Worm (Caenorhabditis elegans) whole organism, L1 larva: ENCODE data around the gene C48D5.3.

Source experiments
- C04F5.9 ChIP-seq: sonication (generic microtip); optimal IDR thresholded peaks from 2 replicates; lab custom pipeline; 2016; ENCODE audit warnings: missing genetic modification characterization, missing compliant biosample characterization
- ceh-8 ChIP-seq: fragments of 200-800 bp; sonication (Bioruptor generic); optimal IDR thresholded peaks from 2 replicates; lab custom pipeline; 2018; ENCODE audit warnings: mild to moderate bottlenecking, missing genetic modification characterization, moderate library complexity, missing compliant biosample characterization
- dpl-1 ChIP-seq, 3 experiments: fragments of 150-350 bp in 2 of 3; sonication (generic microtip) in 1 of 3; optimal IDR thresholded peaks; 2 replicates each; lab custom pipeline; 2014 to 2017; ENCODE audit warnings: missing biosample characterization in 3 of 3, missing genetic modification characterization in 3 of 3, missing genetic modification reagents in 3 of 3
- egl-13 ChIP-seq: sonication (generic microtip); optimal IDR thresholded peaks from 2 replicates; lab custom pipeline; 2016; ENCODE audit warnings: missing genotype, missing genetic modification reagents, missing genetic modification characterization, missing compliant biosample characterization
- egl-27 ChIP-seq, 2 experiments: fragments of 150-350 bp in 1 of 2; sonication (generic microtip); optimal IDR thresholded peaks; 3 replicates each; lab custom pipeline; 2017 to 2018; ENCODE audit warnings: missing biosample characterization in 2 of 2, missing genetic modification characterization in 2 of 2, missing genetic modification reagents in 2 of 2
- fos-1 ChIP-seq: fragments of 150-350 bp; optimal IDR thresholded peaks from 2 replicates; lab custom pipeline; 2014; ENCODE audit warnings: missing biosample characterization, missing genetic modification characterization
- lin-39 ChIP-seq: fragments of 150-350 bp; optimal IDR thresholded peaks from 2 replicates; lab custom pipeline; 2014; ENCODE audit warnings: missing biosample characterization, missing genetic modification reagents, missing genetic modification characterization
- mef-2 ChIP-seq: fragments of 150-350 bp; optimal IDR thresholded peaks from 2 replicates; lab custom pipeline; 2014; ENCODE audit warnings: missing biosample characterization, missing genetic modification characterization
- nhr-12 ChIP-seq: sonication (generic microtip); optimal IDR thresholded peaks from 2 replicates; lab custom pipeline; 2017; ENCODE audit warnings: missing biosample characterization, missing genetic modification characterization
- skn-1 ChIP-seq: fragments of 150-350 bp; optimal IDR thresholded peaks from 2 replicates; lab custom pipeline; 2014; ENCODE audit warnings: missing biosample characterization, missing genetic modification characterization
- ztf-4 ChIP-seq: fragments of 150-350 bp; optimal IDR thresholded peaks from 2 replicates; lab custom pipeline; 2014; ENCODE audit warnings: missing biosample characterization, missing genetic modification characterization

- TF ChIP-seq nhr-12 (tag; lab: Kevin White, UChicago) (no peak), egl-27 (tag; optimal IDR thresholded peaks at IDR 0.05; lab: Kevin White, UChicago) (no peak), egl-13 (tag; lab: Kevin White, UChicago) (no peak), skn-1 (tag; lab: Kevin White, UChicago) (no peak), mef-2 (tag; lab: Kevin White, UChicago) (no peak), lin-39 (tag; lab: Kevin White, UChicago) (no peak), fos-1 (tag; lab: Kevin White, UChicago) (no peak), ztf-4 (tag; lab: Kevin White, UChicago) (no peak), C04F5.9 (tag; lab: Kevin White, UChicago) (no peak), dpl-1 (GFP tag; optimal IDR thresholded peaks at IDR 0.05; lab: Kevin White, UChicago) (no peak), ceh-8 (no peak)
Measured at ce11 chrIII:3619621-3620261, 38.2 kb upstream of the C48D5.3 start.
